Worm (Caenorhabditis elegans) whole organism, L3 larva: Measurements from ENCODE around the gene C09F5.3.

Experiments used
- R02D3.7 ChIP-seq: fragments of 150-350 bp; optimal IDR thresholded peaks from 2 replicates; lab custom pipeline; 2014; ENCODE audit warnings: missing biosample characterization, missing genetic modification characterization
- elt-1 ChIP-seq: fragments of 150-350 bp; optimal IDR thresholded peaks from 2 replicates; lab custom pipeline; 2014; ENCODE audit warnings: missing biosample characterization, missing genetic modification characterization
- elt-2 ChIP-seq: sonication (generic microtip); optimal IDR thresholded peaks from 2 replicates; lab custom pipeline; 2016; ENCODE audit warnings: missing genetic modification reagents, mild to moderate bottlenecking, missing genetic modification characterization, missing compliant biosample characterization
- elt-3 ChIP-seq, 3 experiments: fragments of 150-350 bp in 1 of 3; sonication (generic microtip) in 2 of 3; optimal IDR thresholded peaks; 2 replicates in 2 of 3; 4 replicates in 1 of 3; lab custom pipeline; 2014 to 2017; ENCODE audit warnings: missing biosample characterization in 3 of 3, missing genetic modification characterization in 3 of 3
- fkh-2 ChIP-seq: fragments of 150-350 bp; optimal IDR thresholded peaks from 2 replicates; lab custom pipeline; 2014; ENCODE audit warnings: missing biosample characterization, missing genetic modification reagents, missing genetic modification characterization
- fos-1 ChIP-seq: fragments of 150-350 bp; optimal IDR thresholded peaks from 2 replicates; lab custom pipeline; 2014; ENCODE audit warnings: missing biosample characterization, missing genetic modification characterization
- jun-1 ChIP-seq: fragments of 150-350 bp; optimal IDR thresholded peaks from 2 replicates; lab custom pipeline; 2014; ENCODE audit warnings: missing biosample characterization, missing genetic modification reagents, missing genetic modification characterization
- mdl-1 ChIP-seq: fragments of 150-350 bp; optimal IDR thresholded peaks from 2 replicates; lab custom pipeline; 2014; ENCODE audit warnings: missing biosample characterization, missing genetic modification characterization
- mml-1 ChIP-seq: fragments of 150-350 bp; sonication (generic microtip); optimal IDR thresholded peaks from 3 replicates; lab custom pipeline; 2014; ENCODE audit warnings: missing biosample characterization, missing genetic modification characterization
- nhr-11 ChIP-seq: fragments of 150-350 bp; optimal IDR thresholded peaks from 2 replicates; lab custom pipeline; 2014; ENCODE audit warnings: missing biosample characterization, missing genetic modification characterization
- ztf-11 ChIP-seq: fragments of 150-350 bp; optimal IDR thresholded peaks from 2 replicates; lab custom pipeline; 2014; ENCODE audit warnings: missing biosample characterization, missing genetic modification characterization

ce11 chrIII:612759-613158, 52.3 kb downstream of the C09F5.3 start:
- TF ChIP-seq elt-1 (tag; lab: Kevin White, UChicago) (no peak), mml-1 (tag; lab: Kevin White, UChicago) (no peak), fkh-2 (tag; lab: Kevin White, UChicago) (no peak), ztf-11 (tag; lab: Kevin White, UChicago) (no peak), elt-2 (tag; lab: Kevin White, UChicago) (no peak), R02D3.7 (tag; lab: Kevin White, UChicago) (no peak), mdl-1 (no peak), elt-3 (tag; optimal IDR thresholded peaks at IDR 0.05; lab: Kevin White, UChicago) (no peak), jun-1 (tag; lab: Kevin White, UChicago) (no peak), fos-1 (tag; lab: Kevin White, UChicago) (no peak), nhr-11 (tag; lab: Kevin White, UChicago) (no peak)
